Fruit fly (Drosophila melanogaster) whole organism, wandering third instar larva: ENCODE measurements around the gene CG34292.

Experiments
- CG32264 ChIP-seq: fragments of 200-800 bp; sonication (Bioruptor generic); optimal IDR thresholded peaks from 2 replicates; lab custom pipeline; 2016; ENCODE audit warnings: missing biosample characterization, missing genetic modification characterization
- HLH106 ChIP-seq: fragments of 200-800 bp; optimal IDR thresholded peaks from 3 replicates; lab custom pipeline; 2019; ENCODE audit warnings: missing biosample characterization, mild to moderate bottlenecking, missing genetic modification characterization, moderate library complexity
- br ChIP-seq: fragments of 200-800 bp; sonication (Bioruptor generic); optimal IDR thresholded peaks from 2 replicates; lab custom pipeline; 2016; ENCODE audit warnings: missing biosample characterization, missing genetic modification characterization
- dsf ChIP-seq: sonication (Bioruptor generic); optimal IDR thresholded peaks from 2 replicates; lab custom pipeline; 2016; ENCODE audit warnings: missing biosample characterization, missing genetic modification characterization, borderline replicate concordance
- foxo ChIP-seq, 2 experiments: fragments of 200-800 bp; sonication (Bioruptor generic); optimal IDR thresholded peaks; 2 replicates in 1 of 2; 3 replicates in 1 of 2; lab custom pipeline; 2016 to 2017; ENCODE audit warnings: missing biosample characterization in 2 of 2, missing genetic modification characterization in 2 of 2
- usp ChIP-seq: fragments of >200 bp; optimal IDR thresholded peaks from 2 replicates; lab custom pipeline; 2017; ENCODE audit warnings: missing biosample characterization, missing genetic modification characterization

dm6 chr3R:27091106-27091505, 29.1 kb downstream of the CG34292 start, which contains the start of gene Cpr97Eb:
- TF ChIP-seq usp (GFP tag; lab: Kevin White, UChicago) (no peak), br (GFP tag; lab: Kevin White, UChicago) (no peak), foxo (GFP tag; optimal IDR thresholded peaks at IDR 0.05; lab: Kevin White, UChicago) (no peak), HLH106 (tag; lab: Kevin White, UChicago) (no peak), dsf (no peak), CG32264 (GFP tag; lab: Kevin White, UChicago) (no peak)
